Fruit fly (Drosophila melanogaster) whole organism, prepupa: Measurements from ENCODE around the gene Or33b.

ENCODE experiments used
- CG11762 ChIP-seq: fragments of 200-800 bp; sonication (Bioruptor generic); optimal IDR thresholded peaks from 3 replicates; lab custom pipeline; 2016; ENCODE audit warnings: missing biosample characterization, missing genetic modification characterization; ENCODE audit not compliant: insufficient read depth
- CG11902 ChIP-seq: fragments of 200-800 bp; sonication (Bioruptor generic); optimal IDR thresholded peaks from 3 replicates; lab custom pipeline; 2016; ENCODE audit warnings: missing biosample characterization, missing genetic modification characterization
- CG15336 ChIP-seq: fragments of 200-800 bp; sonication (Bioruptor generic); IDR thresholded peaks from 2 replicates; pipeline ENCODE4 v1.3.6; 2022; ENCODE audit warnings: missing biosample characterization, missing genetic modification characterization
- CG1621 ChIP-seq: fragments of 200-800 bp; sonication (Bioruptor generic); optimal IDR thresholded peaks from 3 replicates; lab custom pipeline; 2018; ENCODE audit warnings: missing biosample characterization, mild to moderate bottlenecking, missing genetic modification characterization
- CG16779 ChIP-seq: fragments of 200-800 bp; sonication (Bioruptor generic); optimal IDR thresholded peaks from 3 replicates; lab custom pipeline; 2017; ENCODE audit warnings: missing biosample characterization, mild to moderate bottlenecking, missing genetic modification characterization
- CG3032 ChIP-seq: fragments of 200-800 bp; optimal IDR thresholded peaks from 2 replicates; lab custom pipeline; 2019; ENCODE audit warnings: missing biosample characterization, mild to moderate bottlenecking, missing genetic modification characterization, moderate library complexity
- CG31627 ChIP-seq: fragments of 200-800 bp; sonication (Bioruptor generic); optimal IDR thresholded peaks from 3 replicates; lab custom pipeline; 2016; ENCODE audit warnings: missing biosample characterization, missing genetic modification characterization
- CG32006 ChIP-seq: fragments of 200-800 bp; sonication (Bioruptor generic); optimal IDR thresholded peaks from 3 replicates; lab custom pipeline; 2017; ENCODE audit warnings: missing biosample characterization, mild to moderate bottlenecking, missing genetic modification characterization
- CG34406 ChIP-seq: fragments of 200-800 bp; sonication (Bioruptor generic); optimal IDR thresholded peaks from 3 replicates; lab custom pipeline; 2016; ENCODE audit warnings: missing biosample characterization, missing genetic modification characterization
- CG3919 ChIP-seq: fragments of 200-800 bp; sonication (Bioruptor generic); optimal IDR thresholded peaks from 3 replicates; lab custom pipeline; 2016; ENCODE audit warnings: missing biosample characterization, missing genetic modification characterization
- CG4318 ChIP-seq: fragments of 200-800 bp; sonication (Bioruptor generic); optimal IDR thresholded peaks from 3 replicates; lab custom pipeline; 2017; ENCODE audit warnings: missing biosample characterization, mild to moderate bottlenecking, missing genetic modification characterization
- CG6163 ChIP-seq: fragments of 200-800 bp; sonication (Bioruptor generic); IDR thresholded peaks from 3 replicates; pipeline ENCODE4 v1.3.6; 2022; ENCODE audit warnings: missing biosample characterization, missing genetic modification characterization
- CG8119 ChIP-seq: fragments of 200-800 bp; sonication (Bioruptor generic); IDR thresholded peaks from 3 replicates; pipeline ENCODE4 v1.3.6; 2022; ENCODE audit warnings: missing biosample characterization, missing genetic modification characterization
- CG8319 ChIP-seq: fragments of 200-800 bp; sonication (Bioruptor generic); optimal IDR thresholded peaks from 3 replicates; lab custom pipeline; 2016; ENCODE audit warnings: missing biosample characterization, missing genetic modification characterization
- CG8632 ChIP-seq: fragments of 200-800 bp; sonication (Bioruptor generic); optimal IDR thresholded peaks from 3 replicates; lab custom pipeline; 2016; ENCODE audit warnings: missing biosample characterization, missing genetic modification characterization
- Eip75B ChIP-seq: fragments of 200-800 bp; sonication (Bioruptor generic); optimal IDR thresholded peaks from 3 replicates; lab custom pipeline; 2016; ENCODE audit warnings: missing biosample characterization, missing genetic modification characterization
- Eip78C ChIP-seq: fragments of 200-800 bp; sonication (Bioruptor generic); peaks from one replicate; lab custom pipeline; 2016; ENCODE audit warnings: missing biosample characterization, missing genetic modification characterization
- Ets21C ChIP-seq: fragments of 200-800 bp; sonication (Bioruptor generic); optimal IDR thresholded peaks from 3 replicates; lab custom pipeline; 2016; ENCODE audit warnings: missing biosample characterization, missing genetic modification characterization
- Hr38 ChIP-seq: sonication (Bioruptor generic); optimal IDR thresholded peaks from 2 replicates; lab custom pipeline; 2016; ENCODE audit warnings: missing biosample characterization, missing genetic modification characterization
- Hr39 ChIP-seq: fragments of 200-800 bp; sonication (Bioruptor generic); optimal IDR thresholded peaks from 2 replicates; lab custom pipeline; 2016; ENCODE audit warnings: missing biosample characterization, missing genetic modification characterization
- Hr4 ChIP-seq: fragments of 200-800 bp; sonication (Bioruptor generic); optimal IDR thresholded peaks from 3 replicates; lab custom pipeline; 2016; ENCODE audit warnings: missing biosample characterization, missing genetic modification characterization
- Met ChIP-seq: fragments of 200-800 bp; sonication (Bioruptor generic); optimal IDR thresholded peaks from 3 replicates; lab custom pipeline; 2016; ENCODE audit warnings: missing biosample characterization, missing genetic modification characterization
- OdsH ChIP-seq: fragments of 200-800 bp; sonication (Bioruptor generic); optimal IDR thresholded peaks from 3 replicates; lab custom pipeline; 2016; ENCODE audit warnings: missing biosample characterization, missing genetic modification characterization
- Smox ChIP-seq: fragments of 200-800 bp; sonication (Bioruptor generic); optimal IDR thresholded peaks from 3 replicates; lab custom pipeline; 2016; ENCODE audit warnings: missing biosample characterization, missing genetic modification characterization
- Sox102F ChIP-seq: fragments of 200-800 bp; sonication (Bioruptor generic); optimal IDR thresholded peaks from 2 replicates; lab custom pipeline; 2016; ENCODE audit warnings: missing biosample characterization, mild to moderate bottlenecking, missing genetic modification characterization
- achi ChIP-seq: fragments of 200-800 bp; sonication (Bioruptor generic); optimal IDR thresholded peaks from 3 replicates; lab custom pipeline; 2016; ENCODE audit warnings: missing biosample characterization, missing genetic modification characterization
- acj6 ChIP-seq: fragments of 200-800 bp; sonication (Bioruptor generic); optimal IDR thresholded peaks from 3 replicates; lab custom pipeline; 2016; ENCODE audit warnings: missing biosample characterization, missing genetic modification characterization
- dsx ChIP-seq: fragments of 200-800 bp; optimal IDR thresholded peaks from 3 replicates; lab custom pipeline; 2019; ENCODE audit warnings: missing biosample characterization, mild to moderate bottlenecking, missing genetic modification characterization, moderate library complexity; ENCODE audit not compliant: poor library complexity, severe bottlenecking
- eg ChIP-seq: fragments of 200-800 bp; sonication (Bioruptor generic); IDR thresholded peaks from 3 replicates; pipeline ENCODE4 v1.3.6; 2022; ENCODE audit warnings: missing biosample characterization, missing genetic modification characterization
- esn ChIP-seq: fragments of 200-800 bp; sonication (Bioruptor generic); optimal IDR thresholded peaks from 2 replicates; lab custom pipeline; 2016; ENCODE audit warnings: missing biosample characterization, mild to moderate bottlenecking, missing genetic modification characterization, moderate library complexity
- fd59A ChIP-seq: fragments of 200-800 bp; sonication (Bioruptor generic); optimal IDR thresholded peaks from 2 replicates; lab custom pipeline; 2017; ENCODE audit warnings: missing biosample characterization, mild to moderate bottlenecking, missing genetic modification characterization, missing genetic modification reagents
- fd85E ChIP-seq: fragments of 200-800 bp; sonication (Bioruptor generic); optimal IDR thresholded peaks from 3 replicates; lab custom pipeline; 2016; ENCODE audit warnings: missing biosample characterization, missing genetic modification characterization
- lz ChIP-seq: fragments of 200-800 bp; sonication (Bioruptor generic); optimal IDR thresholded peaks from 3 replicates; lab custom pipeline; 2016; ENCODE audit warnings: missing biosample characterization, missing genetic modification characterization
- net ChIP-seq: fragments of 200-800 bp; sonication (Bioruptor generic); optimal IDR thresholded peaks from 3 replicates; lab custom pipeline; 2016; ENCODE audit warnings: missing biosample characterization, missing genetic modification characterization
- ss ChIP-seq, 2 experiments: fragments of 200-800 bp; sonication (Bioruptor generic); optimal IDR thresholded peaks; 2 replicates in 1 of 2; 3 replicates in 1 of 2; lab custom pipeline; 2017 to 2018; ENCODE audit warnings: mild to moderate bottlenecking in 2 of 2, missing biosample characterization in 2 of 2, missing genetic modification characterization in 2 of 2, moderate library complexity in 1 of 2
- svp ChIP-seq: fragments of 200-800 bp; sonication (Bioruptor generic); peaks from one replicate; lab custom pipeline; 2016; ENCODE audit warnings: missing biosample characterization, missing genetic modification characterization
- topi ChIP-seq: fragments of 200-800 bp; sonication (Bioruptor generic); optimal IDR thresholded peaks from 3 replicates; lab custom pipeline; 2016; ENCODE audit warnings: missing biosample characterization, missing genetic modification characterization
- vri ChIP-seq: fragments of 200-800 bp; sonication (Bioruptor generic); optimal IDR thresholded peaks from 3 replicates; lab custom pipeline; 2016; ENCODE audit warnings: missing biosample characterization, mild to moderate bottlenecking, missing genetic modification characterization

Or33b gene

dm6 chr2L:11935881-11936280 lies at the start of gene Or33b:
Or33b (plus strand) TSS chr2L:11936181.
- TF ChIP-seq fd85E (GFP tag; lab: Kevin White, UChicago) (no peak), Hr4 (GFP tag; lab: Kevin White, UChicago) (no peak), Sox102F (no peak), Hr39 (GFP tag; lab: Kevin White, UChicago) (no peak), lz (GFP tag; lab: Kevin White, UChicago) (no peak), Met (no peak), Eip78C (GFP tag; lab: Kevin White, UChicago) (no peak), CG32006 (GFP tag; lab: Kevin White, UChicago) (no peak), CG1621 (tag; lab: Kevin White, UChicago) (no peak), CG11902 (GFP tag; lab: Kevin White, UChicago) (no peak), CG8632 (GFP tag; lab: Kevin White, UChicago) (no peak)

dm6 chr2L:11893269-11893668 lies 42.7 kb upstream of the Or33b start:
- no peak for TF ChIP-seq CG15336 (GFP tag; lab: Robert Waterston, UW)
- TF ChIP-seq ss (GFP tag; optimal IDR thresholded peaks at IDR 0.05; lab: Kevin White, UChicago): no peak
- TF ChIP-seq topi: no peak
- TF ChIP-seq CG34406 (GFP tag; lab: Kevin White, UChicago): no peak
- no peak for TF ChIP-seq achi
- no peak for TF ChIP-seq CG11762 (GFP tag; lab: Kevin White, UChicago)
- TF ChIP-seq CG8119 (GFP tag; lab: Robert Waterston, UW): no peak
- TF ChIP-seq CG4318 (GFP tag; lab: Kevin White, UChicago): no peak
- no peak for TF ChIP-seq CG31627
- no peak for TF ChIP-seq Ets21C
- TF ChIP-seq CG16779 (tag; lab: Kevin White, UChicago): no peak
- TF ChIP-seq esn: no peak
- TF ChIP-seq OdsH (GFP tag; lab: Kevin White, UChicago): no peak
- TF ChIP-seq Hr38 (GFP tag; lab: Kevin White, UChicago): no peak
- no peak for TF ChIP-seq CG3032 (tag; lab: Kevin White, UChicago)
- no peak for TF ChIP-seq Sox102F
- no peak for TF ChIP-seq CG3919 (GFP tag; lab: Kevin White, UChicago)
- TF ChIP-seq Met: no peak

- TF ChIP-seq Ets21C (no peak), dsx (no peak), net (no peak), achi (no peak), acj6 (GFP tag; lab: Kevin White, UChicago) (no peak), vri (no peak), Smox (GFP tag; lab: Kevin White, UChicago) (no peak), svp (GFP tag; lab: Kevin White, UChicago) (peak; percentile 50), CG8319 (no peak), esn (no peak), fd59A (GFP tag; lab: Kevin White, UChicago) (no peak), eg (GFP tag; lab: Robert Waterston, UW) (0 out of 3 replicates have a peak, but pooled peaks have one; percentile 7), Eip75B (GFP tag; lab: Kevin White, UChicago) (no peak), CG6163 (GFP tag; lab: Robert Waterston, UW) (peak; percentile 54; the same call in 1 of the 3 replicates)
Observed at dm6 chr2L:11902483-11902882, 33.5 kb upstream of the Or33b start.

dm6 chr2L:11903335-11903734 lies 32.6 kb upstream of the Or33b start:
- TF ChIP-seq Hr38 (GFP tag; lab: Kevin White, UChicago): no peak
- TF ChIP-seq CG16779 (tag; lab: Kevin White, UChicago): no peak
